Worm (Caenorhabditis elegans) whole organism, mixed stage, embryonic: ENCODE data around the gene T05A8.11.

Source experiments
- blmp-1 ChIP-seq: fragments of 150-350 bp; optimal IDR thresholded peaks from 2 replicates; lab custom pipeline; 2014; ENCODE audit warnings: missing biosample characterization, missing genetic modification characterization
- ceh-43 ChIP-seq: fragments of 200-800 bp; sonication (Bioruptor generic); optimal IDR thresholded peaks from 2 replicates; lab custom pipeline; 2018; ENCODE audit warnings: mild to moderate bottlenecking, missing genetic modification characterization, moderate library complexity, missing compliant biosample characterization
- elt-3 ChIP-seq: fragments of 150-350 bp; optimal IDR thresholded peaks from 2 replicates; lab custom pipeline; 2014; ENCODE audit warnings: missing biosample characterization, missing genetic modification characterization
- hlh-1 ChIP-seq: fragments of 150-350 bp; optimal IDR thresholded peaks from 2 replicates; lab custom pipeline; 2014; ENCODE audit warnings: missing biosample characterization, missing genetic modification reagents, missing genetic modification characterization
- lsy-2 ChIP-seq: fragments of 150-350 bp; optimal IDR thresholded peaks from 2 replicates; lab custom pipeline; 2014; ENCODE audit warnings: missing biosample characterization, missing genetic modification characterization
- mep-1 ChIP-seq: fragments of 150-350 bp; optimal IDR thresholded peaks from 2 replicates; lab custom pipeline; 2017; ENCODE audit warnings: missing biosample characterization, missing genetic modification reagents, missing genetic modification characterization, inconsistent platforms
- nhr-12 ChIP-seq: fragments of 150-350 bp; optimal IDR thresholded peaks from 2 replicates; lab custom pipeline; 2014; ENCODE audit warnings: missing biosample characterization, missing genetic modification characterization
- nhr-2 ChIP-seq: fragments of 150-350 bp; optimal IDR thresholded peaks from 2 replicates; lab custom pipeline; 2014; ENCODE audit warnings: missing biosample characterization, missing genetic modification characterization
- nhr-237 ChIP-seq: fragments of 150-350 bp; optimal IDR thresholded peaks from 2 replicates; lab custom pipeline; 2014; ENCODE audit warnings: missing biosample characterization, missing genetic modification characterization
- sem-2 ChIP-seq: fragments of 200-800 bp; sonication (Bioruptor generic); optimal IDR thresholded peaks from 2 replicates; lab custom pipeline; 2018; ENCODE audit warnings: mild to moderate bottlenecking, missing genetic modification characterization, missing compliant biosample characterization
- snpc-4 ChIP-seq: fragments of 150-350 bp; optimal IDR thresholded peaks from 2 replicates; lab custom pipeline; 2014; ENCODE audit warnings: missing biosample characterization, missing genetic modification characterization
- tbx-8 ChIP-seq: fragments of 200-800 bp; sonication (Bioruptor generic); optimal IDR thresholded peaks from 2 replicates; lab custom pipeline; 2018; ENCODE audit warnings: mild to moderate bottlenecking, missing genetic modification characterization, moderate library complexity, missing compliant biosample characterization
- ztf-11 ChIP-seq: fragments of 150-350 bp; optimal IDR thresholded peaks from 2 replicates; lab custom pipeline; 2014; ENCODE audit warnings: missing biosample characterization, missing genetic modification characterization

DNA sequence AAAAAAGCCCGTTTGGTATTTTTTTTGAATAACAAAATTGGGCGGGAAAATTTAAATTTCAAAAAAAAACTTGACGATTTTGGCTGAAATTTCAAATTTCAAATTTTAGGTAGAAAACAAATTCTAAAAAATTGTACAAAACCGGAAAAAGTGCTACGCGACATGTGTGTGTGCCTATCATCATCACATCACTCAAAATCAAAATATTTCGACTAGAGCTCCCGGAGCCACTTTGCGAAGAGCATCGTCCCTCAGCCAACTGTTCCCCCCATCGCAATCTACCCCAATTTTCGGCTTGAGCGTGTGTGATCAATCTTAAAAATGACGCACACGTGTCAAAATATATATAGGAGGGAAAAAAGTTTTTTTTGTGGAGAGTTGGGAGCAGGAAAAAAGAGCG is 1.3 kb upstream of the T05A8.11 start:
- TF ChIP-seq sem-2 (GFP tag; lab: Kevin White, UChicago) (no peak), ceh-43 (no peak), blmp-1 (no peak), snpc-4 (tag; lab: Kevin White, UChicago) (no peak), hlh-1 (tag; lab: Kevin White, UChicago) (peak; percentile 37), lsy-2 (tag; lab: Kevin White, UChicago) (no peak), tbx-8 (GFP tag; lab: Kevin White, UChicago) (no peak), nhr-12 (tag; lab: Kevin White, UChicago) (no peak), elt-3 (tag; lab: Kevin White, UChicago) (no peak), nhr-2 (tag; lab: Kevin White, UChicago) (no peak), nhr-237 (tag; lab: Kevin White, UChicago) (no peak), ztf-11 (no peak), mep-1 (no peak)
